Fruit fly (Drosophila melanogaster) Kc167 (cell line): ENCODE data around the gene osp.

Source experiments
- insv ChIP-seq: fragments of >200 bp; optimal IDR thresholded peaks from 3 replicates; lab custom pipeline; 2018; ENCODE audit warnings: missing external identifiers
- ttk ChIP-seq: sonication (Bioruptor generic); optimal IDR thresholded peaks from 2 replicates; lab custom pipeline; 2017; ENCODE audit warnings: missing external identifiers

- TF ChIP-seq insv (lab: Kevin White, UChicago), result no peak
- TF ChIP-seq ttk (lab: Kevin White, UChicago), result no peak
These were observed 1.1 kb upstream of the osp start for dm6 chr2L:14690285-14690684.
